Worm (Caenorhabditis elegans) whole organism, mixed stage, embryonic: ENCODE data around the gene myo-6.

Experiments
- ceh-83 ChIP-seq: fragments of 200-800 bp; sonication (Bioruptor generic); optimal IDR thresholded peaks from 2 replicates; lab custom pipeline; 2018; ENCODE audit warnings: mild to moderate bottlenecking, missing genetic modification characterization, missing compliant biosample characterization
- ces-1 ChIP-seq: fragments of 150-350 bp; optimal IDR thresholded peaks from 2 replicates; lab custom pipeline; 2014; ENCODE audit warnings: missing biosample characterization, missing genetic modification reagents, missing genetic modification characterization
- elt-3 ChIP-seq: fragments of 150-350 bp; optimal IDR thresholded peaks from 2 replicates; lab custom pipeline; 2014; ENCODE audit warnings: missing biosample characterization, missing genetic modification characterization
- lsy-2 ChIP-seq: fragments of 150-350 bp; optimal IDR thresholded peaks from 2 replicates; lab custom pipeline; 2014; ENCODE audit warnings: missing biosample characterization, missing genetic modification characterization
- mep-1 ChIP-seq: fragments of 150-350 bp; optimal IDR thresholded peaks from 2 replicates; lab custom pipeline; 2017; ENCODE audit warnings: missing biosample characterization, missing genetic modification reagents, missing genetic modification characterization, inconsistent platforms
- nhr-2 ChIP-seq: fragments of 150-350 bp; optimal IDR thresholded peaks from 2 replicates; lab custom pipeline; 2014; ENCODE audit warnings: missing biosample characterization, missing genetic modification characterization
- nhr-237 ChIP-seq: fragments of 150-350 bp; optimal IDR thresholded peaks from 2 replicates; lab custom pipeline; 2014; ENCODE audit warnings: missing biosample characterization, missing genetic modification characterization
- nhr-28 ChIP-seq: fragments of 150-350 bp; optimal IDR thresholded peaks from 2 replicates; lab custom pipeline; 2014; ENCODE audit warnings: missing biosample characterization, missing genetic modification characterization
- nhr-76 ChIP-seq: sonication (generic microtip); optimal IDR thresholded peaks from 2 replicates; lab custom pipeline; 2017; ENCODE audit warnings: missing biosample characterization, missing genetic modification characterization
- pha-4 ChIP-seq: fragments of 150-350 bp; optimal IDR thresholded peaks from 2 replicates; lab custom pipeline; 2018; ENCODE audit warnings: missing biosample characterization, missing genetic modification reagents, missing genetic modification characterization

DNA sequence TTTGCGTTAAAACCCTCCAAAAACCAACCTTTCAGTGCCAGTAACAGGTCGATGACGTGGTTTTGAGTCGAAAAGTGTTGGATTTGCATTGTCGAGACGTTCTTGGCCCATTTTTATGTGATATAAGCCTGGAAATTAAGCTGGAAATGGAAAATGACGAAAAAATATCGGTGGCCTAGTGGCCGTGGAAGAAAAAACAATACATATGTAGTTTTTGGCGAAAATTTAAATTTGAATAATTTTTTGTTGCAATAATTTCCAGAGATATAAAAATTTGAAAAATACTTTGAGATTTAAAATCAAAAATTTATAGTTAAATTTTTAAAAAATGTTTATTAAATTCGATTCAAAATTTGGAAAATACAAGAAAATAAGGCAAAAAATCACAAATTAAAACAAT is 29.8 kb downstream of the myo-6 start, which contains the start of gene ciao-2B:
- TF ChIP-seq nhr-76 (tag; lab: Kevin White, UChicago) (no peak), elt-3 (tag; lab: Kevin White, UChicago) (no peak), mep-1 (no peak), nhr-2 (tag; lab: Kevin White, UChicago) (no peak), pha-4 (tag; lab: Kevin White, UChicago) (no peak), ces-1 (GFP tag; lab: Kevin White, UChicago) (no peak), nhr-28 (no peak), lsy-2 (tag; lab: Kevin White, UChicago) (no peak), ceh-83 (no peak), nhr-237 (tag; lab: Kevin White, UChicago) (no peak)
